Worm (Caenorhabditis elegans): Measurements from ENCODE around the gene col-104.

col-104 gene

ce11 chrIV:1389599-1389998, 34.5 kb upstream of the col-104 start:
- no peak for TF ChIP-seq nhr-11 (tag; optimal IDR thresholded peaks at IDR 0.05)
- no peak for TF ChIP-seq ceh-14 (tag; optimal IDR thresholded peaks at IDR 0.05)

- TF ChIP-seq ahr-1 (tag; optimal IDR thresholded peaks at IDR 0.05) (no peak), pha-4 (tag; optimal IDR thresholded peaks at IDR 0.05) (no peak), sox-4 (tag; optimal IDR thresholded peaks at IDR 0.05) (no peak), syd-9 (tag; optimal IDR thresholded peaks at IDR 0.05) (no peak), odd-2 (tag; optimal IDR thresholded peaks at IDR 0.05) (no peak), ceh-30 (tag; optimal IDR thresholded peaks at IDR 0.05) (no peak), pat-9 (tag; optimal IDR thresholded peaks at IDR 0.05) (no peak), ceh-24 (tag; optimal IDR thresholded peaks at IDR 0.05) (no peak), ceh-22 (tag; optimal IDR thresholded peaks at IDR 0.05) (no peak), hlh-15 (tag; optimal IDR thresholded peaks at IDR 0.05) (no peak), sox-2 (GFP tag; IDR thresholded peaks at IDR 0.05) (no peak), unc-42 (tag; optimal IDR thresholded peaks at IDR 0.05) (no peak)
Measured at ce11 chrIV:1389021-1389420, 33.9 kb upstream of the col-104 start.

ce11 chrIV:1388079-1388478, 33.0 kb upstream of the col-104 start:
- TF ChIP-seq nhr-11 (tag; optimal IDR thresholded peaks at IDR 0.05) (no peak), mec-3 (tag; optimal IDR thresholded peaks at IDR 0.05; ENCODE audit: borderline replicate concordance) (no peak), sdc-2 (tag; optimal IDR thresholded peaks at IDR 0.05) (peak; percentile 59), elt-4 (tag; optimal IDR thresholded peaks at IDR 0.05) (no peak), ceh-22 (tag; optimal IDR thresholded peaks at IDR 0.05) (no peak), tbx-7 (tag; optimal IDR thresholded peaks at IDR 0.05) (peak; percentile 32), sox-4 (tag; optimal IDR thresholded peaks at IDR 0.05) (peak; percentile 61), ceh-2 (tag; optimal IDR thresholded peaks at IDR 0.05) (no peak), elt-2 (tag; optimal IDR thresholded peaks at IDR 0.05) (peak; percentile 82), ets-4 (tag; optimal IDR thresholded peaks at IDR 0.05) (no peak), syd-9 (tag; optimal IDR thresholded peaks at IDR 0.05) (peak; percentile 28), ceh-31 (tag; optimal IDR thresholded peaks at IDR 0.05) (peak; percentile 43), pros-1 (tag; optimal IDR thresholded peaks at IDR 0.05) (no peak), tbx-2 (tag; optimal IDR thresholded peaks at IDR 0.05) (peak; percentile 40), K02D7.2 (tag; optimal IDR thresholded peaks at IDR 0.05) (peak; percentile 43), ama-1 (optimal IDR thresholded peaks at IDR 0.05) (no peak), odd-2 (tag; optimal IDR thresholded peaks at IDR 0.05) (no peak), F13H6.1 (tag; optimal IDR thresholded peaks at IDR 0.05) (peak; percentile 42), pha-2 (tag; optimal IDR thresholded peaks at IDR 0.05) (peak; percentile 49), nhr-232 (tag; optimal IDR thresholded peaks at IDR 0.05) (peak; percentile 73), npax-4 (tag; optimal IDR thresholded peaks at IDR 0.05) (peak; percentile 53), hlh-6 (tag; optimal IDR thresholded peaks at IDR 0.05) (peak; percentile 80), dmd-4 (tag; optimal IDR thresholded peaks at IDR 0.05; ENCODE audit: borderline replicate concordance) (no peak), ceh-24 (tag; optimal IDR thresholded peaks at IDR 0.05) (no peak), lim-6 (tag; optimal IDR thresholded peaks at IDR 0.05) (no peak), ceh-48 (tag; optimal IDR thresholded peaks at IDR 0.05) (peak; percentile 54), hlh-30 (tag; optimal IDR thresholded peaks at IDR 0.05; ENCODE audit: insufficient read depth) (no peak), unc-42 (tag; optimal IDR thresholded peaks at IDR 0.05) (peak; percentile 1), madf-2 (tag; optimal IDR thresholded peaks at IDR 0.05) (peak; percentile 69), rnt-1 (tag; optimal IDR thresholded peaks at IDR 0.05) (peak; percentile 50), Y22D7AL.16 (tag; optimal IDR thresholded peaks at IDR 0.05) (peak; percentile 59), ttx-3 (tag; optimal IDR thresholded peaks at IDR 0.05) (peak; percentile 63), pqm-1 (tag; optimal IDR thresholded peaks at IDR 0.05) (no peak), hlh-8 (tag; optimal IDR thresholded peaks at IDR 0.05) (peak; percentile 12), pat-9 (tag; optimal IDR thresholded peaks at IDR 0.05) (no peak), ref-2 (tag; optimal IDR thresholded peaks at IDR 0.05) (peak; percentile 64), unc-3 (GFP tag; conservative IDR thresholded peaks at IDR 0.05) (0 out of 2 replicates have a peak, but pooled peaks have one; percentile 49), unc-3 (tag; optimal IDR thresholded peaks at IDR 0.05) (peak; percentile 49), zip-5 (tag; optimal IDR thresholded peaks at IDR 0.05) (peak; percentile 10), ceh-14 (tag; optimal IDR thresholded peaks at IDR 0.05) (peak; percentile 39), fkh-6 (tag; optimal IDR thresholded peaks at IDR 0.05) (peak; percentile 81), unc-55 (GFP tag; optimal IDR thresholded peaks at IDR 0.05) (no peak), pax-1 (tag; optimal IDR thresholded peaks at IDR 0.05) (no peak), T23F11.4 (GFP tag; optimal IDR thresholded peaks at IDR 0.05) (peak; percentile 59), ztf-16 (tag; optimal IDR thresholded peaks at IDR 0.05) (peak; percentile 33)
